Fruit fly (Drosophila melanogaster) whole organism, adult: Measurements from ENCODE around the gene Gba1a.
A peak's percentile ranks its signal among the peaks of the same experiment; 100 is the strongest.

Experiments
- CG7045 ChIP-seq: fragments of 200-800 bp; sonication (Bioruptor generic); optimal IDR thresholded peaks from 2 replicates; lab custom pipeline; 2017; ENCODE audit warnings: missing biosample characterization, mild to moderate bottlenecking, missing genetic modification characterization
- kay ChIP-seq: fragments of 200-800 bp; sonication (Bioruptor generic); peaks from one replicate; lab custom pipeline; 2016; ENCODE audit warnings: missing biosample characterization, missing genetic modification characterization, borderline replicate concordance

DNA sequence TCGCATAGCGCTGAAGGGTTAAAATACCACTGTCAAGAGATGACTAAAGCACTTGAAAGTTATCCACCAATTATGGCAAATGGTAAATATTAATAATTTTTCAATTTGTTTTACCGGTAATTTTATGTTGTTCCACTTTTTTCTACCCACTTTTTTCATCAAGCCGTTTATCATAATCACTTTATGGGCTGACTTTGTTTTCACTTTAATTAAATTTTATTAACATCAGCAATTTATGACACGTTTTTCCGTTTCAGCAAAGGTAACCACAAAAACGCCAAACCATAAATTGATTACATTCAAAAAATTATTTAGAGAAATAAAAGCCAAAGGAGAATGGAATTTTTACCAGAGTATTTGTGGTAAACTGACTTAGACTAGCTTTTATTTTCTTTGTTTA lies 44.9 kb upstream of the Gba1a start:
- TF ChIP-seq kay (GFP tag; lab: Kevin White, UChicago), result peak; percentile 50
- TF ChIP-seq CG7045 (GFP tag; lab: Kevin White, UChicago), result no peak
